Worm (Caenorhabditis elegans) whole organism, midembryonic: ENCODE measurements around the gene F44A6.4.

ENCODE experiments used
- T22C8.4 ChIP-seq: fragments of 200-800 bp; sonication (Bioruptor generic); IDR thresholded peaks from 2 replicates; pipeline ENCODE4 v1.3.6; 2022; ENCODE audit warnings: missing genetic modification characterization, missing compliant biosample characterization
- flt-1 ChIP-seq: fragments of 200-800 bp; sonication (Bioruptor generic); IDR thresholded peaks from 2 replicates; pipeline ENCODE4 v1.3.6; 2022; ENCODE audit warnings: missing genetic modification characterization, missing compliant biosample characterization
- klf-2 ChIP-seq: fragments of 200-800 bp; sonication (Bioruptor generic); conservative IDR thresholded peaks from 2 replicates; pipeline ENCODE4 v1.3.6; 2022; ENCODE audit warnings: missing genetic modification reagents, missing genetic modification characterization, missing compliant biosample characterization
- ztf-23 ChIP-seq: fragments of 200-800 bp; sonication (Bioruptor generic); IDR thresholded peaks from 2 replicates; pipeline ENCODE4 v1.3.6; 2022; ENCODE audit warnings: missing genetic modification reagents, missing genetic modification characterization, missing compliant biosample characterization
- ztf-29 ChIP-seq: fragments of 200-800 bp; sonication (Bioruptor generic); IDR thresholded peaks from 2 replicates; pipeline ENCODE4 v1.3.6; 2022; ENCODE audit warnings: missing genetic modification reagents, missing genetic modification characterization, missing compliant biosample characterization

ce11 chrX:10188493-10188895 lies 26.8 kb downstream of the F44A6.4 start:
- TF ChIP-seq ztf-23: 0 out of 2 replicates have a peak, but pooled peaks have one; percentile 57
- TF ChIP-seq T22C8.4 (GFP tag; lab: Robert Waterston, UW): no peak
- TF ChIP-seq ztf-29 (GFP tag; lab: Robert Waterston, UW): no peak
- no peak for TF ChIP-seq klf-2
- peak; percentile 80 for TF ChIP-seq flt-1 (GFP tag; lab: Robert Waterston, UW)
